Fruit fly (Drosophila melanogaster) whole organism, pupa: ENCODE measurements around the gene CG33912.

Experiments
- CG10348 ChIP-seq: fragments of 200-800 bp; sonication (Bioruptor generic); IDR thresholded peaks from 2 replicates; pipeline ENCODE4 v1.3.6; 2022; ENCODE audit warnings: missing biosample characterization, missing genetic modification characterization
- CG12605 ChIP-seq: fragments of 200-800 bp; sonication (Bioruptor generic); IDR thresholded peaks from 2 replicates; pipeline ENCODE4 v1.3.6; 2022; ENCODE audit warnings: missing biosample characterization, missing genetic modification characterization
- CG13204 ChIP-seq: fragments of 200-800 bp; sonication (Bioruptor generic); optimal IDR thresholded peaks from 2 replicates; lab custom pipeline; 2018; ENCODE audit warnings: missing biosample characterization, mild to moderate bottlenecking, missing genetic modification characterization, moderate library complexity
- CG14655 ChIP-seq: fragments of 200-800 bp; sonication (Bioruptor generic); optimal IDR thresholded peaks from 3 replicates; lab custom pipeline; 2017; ENCODE audit warnings: mild to moderate bottlenecking, missing biosample characterization, missing genetic modification reagents, missing genetic modification characterization
- CG15710 ChIP-seq: fragments of 200-800 bp; sonication (Bioruptor generic); optimal IDR thresholded peaks from 2 replicates; lab custom pipeline; 2018; ENCODE audit warnings: missing biosample characterization, mild to moderate bottlenecking, missing genetic modification characterization, moderate library complexity
- CG17806 ChIP-seq: fragments of 200-800 bp; sonication (Bioruptor generic); optimal IDR thresholded peaks from 2 replicates; lab custom pipeline; 2018; ENCODE audit warnings: missing biosample characterization, mild to moderate bottlenecking, missing genetic modification characterization, moderate library complexity
- CG32121 ChIP-seq: fragments of 200-800 bp; sonication (Bioruptor generic); IDR thresholded peaks from 2 replicates; pipeline ENCODE4 v1.3.6; 2022; ENCODE audit warnings: missing biosample characterization, missing genetic modification characterization
- CG34367 ChIP-seq: fragments of 200-800 bp; sonication (Bioruptor generic); optimal IDR thresholded peaks from 2 replicates; lab custom pipeline; 2018; ENCODE audit warnings: missing biosample characterization, mild to moderate bottlenecking, missing genetic modification characterization
- CG4496 ChIP-seq: fragments of 200-800 bp; sonication (Bioruptor generic); IDR thresholded peaks from 3 replicates; pipeline ENCODE4 v1.3.6; 2022; ENCODE audit warnings: missing biosample characterization, missing genetic modification characterization
- CG8159 ChIP-seq: fragments of 200-800 bp; sonication (Bioruptor generic); optimal IDR thresholded peaks from 3 replicates; lab custom pipeline; 2018; ENCODE audit warnings: missing biosample characterization, mild to moderate bottlenecking, missing genetic modification characterization, moderate library complexity
- CG8301 ChIP-seq: fragments of 200-800 bp; sonication (Bioruptor generic); optimal IDR thresholded peaks from 2 replicates; lab custom pipeline; 2018; ENCODE audit warnings: missing biosample characterization, mild to moderate bottlenecking, missing genetic modification characterization
- CG9948 ChIP-seq: fragments of 200-800 bp; sonication (Bioruptor generic); optimal IDR thresholded peaks from 2 replicates; lab custom pipeline; 2018; ENCODE audit warnings: missing biosample characterization, mild to moderate bottlenecking, missing genetic modification characterization, moderate library complexity
- D1 ChIP-seq: fragments of 200-800 bp; sonication (Bioruptor generic); optimal IDR thresholded peaks from 2 replicates; lab custom pipeline; 2018; ENCODE audit warnings: missing biosample characterization, mild to moderate bottlenecking, missing genetic modification characterization, moderate library complexity
- EcR ChIP-seq: fragments of 200-800 bp; sonication (Bioruptor generic); optimal IDR thresholded peaks from 3 replicates; lab custom pipeline; 2019; ENCODE audit warnings: missing biosample characterization, missing genetic modification characterization, mild to moderate bottlenecking, moderate library complexity, missing genetic modification reagents
- Ets98B ChIP-seq: fragments of 200-800 bp; sonication (Bioruptor generic); IDR thresholded peaks from 2 replicates; pipeline ENCODE4 v1.3.6; 2022; ENCODE audit warnings: missing biosample characterization, missing genetic modification characterization
- Pif1A ChIP-seq: fragments of 200-800 bp; sonication (Bioruptor generic); optimal IDR thresholded peaks from 3 replicates; lab custom pipeline; 2016; ENCODE audit warnings: missing biosample characterization, missing genetic modification characterization
- Pif1B ChIP-seq: fragments of 200-800 bp; sonication (Bioruptor generic); optimal IDR thresholded peaks from 3 replicates; lab custom pipeline; 2016; ENCODE audit warnings: missing biosample characterization, missing genetic modification characterization
- Snoo ChIP-seq: fragments of 200-800 bp; sonication (Bioruptor generic); optimal IDR thresholded peaks from 3 replicates; lab custom pipeline; 2017; ENCODE audit warnings: missing biosample characterization, mild to moderate bottlenecking, missing genetic modification characterization, inconsistent platforms
- fd96Ca ChIP-seq: fragments of 200-800 bp; sonication (Bioruptor generic); IDR thresholded peaks from 3 replicates; pipeline ENCODE4 v1.3.6; 2022; ENCODE audit warnings: missing biosample characterization, missing genetic modification characterization
- gl ChIP-seq: fragments of 200-800 bp; sonication (Bioruptor generic); optimal IDR thresholded peaks from 2 replicates; lab custom pipeline; 2018; ENCODE audit warnings: missing biosample characterization, mild to moderate bottlenecking, missing genetic modification characterization
- rn ChIP-seq: fragments of 200-800 bp; sonication (Bioruptor generic); IDR thresholded peaks from 2 replicates; pipeline ENCODE4 v1.3.6; 2022; ENCODE audit warnings: missing biosample characterization, missing genetic modification characterization

CG33912 gene

DNA sequence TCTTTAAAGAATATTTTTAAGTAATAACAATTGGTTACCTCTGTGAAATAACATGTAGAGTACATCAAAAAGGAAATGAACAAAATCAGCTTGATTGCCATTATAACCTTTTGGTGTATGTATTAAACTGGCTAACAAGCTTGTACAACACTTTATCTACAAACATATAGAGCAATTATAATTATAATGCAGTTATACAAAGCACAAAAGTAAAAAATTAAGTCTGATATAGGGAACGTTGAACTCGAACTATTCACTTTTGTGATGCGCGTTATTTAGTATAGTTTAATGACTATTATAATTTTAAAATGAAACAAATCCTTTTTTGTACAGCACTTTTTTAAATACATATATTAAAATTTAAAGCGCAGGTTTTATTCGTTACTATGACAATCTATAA lies at the start of gene CG33912:
TSS of gene CG33912 (minus strand) at position 101 of the 400 bp plus-strand sequence.
- no peak for TF ChIP-seq CG8301
- no peak for TF ChIP-seq CG8159 (tag; lab: Kevin White, UChicago)
- TF ChIP-seq CG15710 (tag; lab: Kevin White, UChicago): no peak
- TF ChIP-seq, all 21 proteins: peak for 0

DNA sequence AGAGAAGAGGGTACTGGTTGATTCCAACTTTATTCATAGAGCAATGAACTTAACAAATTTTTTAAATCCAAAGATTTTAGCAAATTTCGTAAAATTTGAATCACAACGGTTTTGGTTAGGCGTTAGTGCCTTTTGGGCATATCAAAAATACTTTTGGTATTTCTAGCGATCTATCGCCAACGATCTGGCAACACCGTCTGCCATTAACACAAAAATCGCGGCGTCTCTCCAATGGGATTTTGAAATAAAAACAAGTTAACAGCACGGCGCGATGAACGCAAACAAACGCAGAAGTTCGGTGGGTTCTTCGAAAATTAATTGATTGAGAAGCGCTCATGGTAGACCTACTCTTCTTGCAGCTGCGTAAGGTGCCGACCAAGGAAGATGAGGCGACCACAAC lies 44.7 kb upstream of the CG33912 start, which contains the start of gene Spc105R:
TSS of gene Spc105R (plus strand) at position 203 of the 400 bp plus-strand sequence.
- TF ChIP-seq CG4496 (GFP tag; lab: Robert Waterston, UW): no peak
- no peak for TF ChIP-seq CG32121
- TF ChIP-seq Ets98B (GFP tag; lab: Robert Waterston, UW): no peak
- TF ChIP-seq Pif1B (GFP tag; lab: Kevin White, UChicago): no peak
- no peak for TF ChIP-seq CG15710 (tag; lab: Kevin White, UChicago)
- TF ChIP-seq CG17806: no peak
- TF ChIP-seq CG14655: no peak
- TF ChIP-seq fd96Ca (GFP tag; lab: Robert Waterston, UW): no peak
- TF ChIP-seq gl (tag; lab: Kevin White, UChicago): no peak
- no peak for TF ChIP-seq CG10348 (GFP tag; lab: Robert Waterston, UW)
- TF ChIP-seq EcR: no peak
- no peak for TF ChIP-seq CG8301
- TF ChIP-seq CG12605 (GFP tag; lab: Robert Waterston, UW): no peak
- no peak for TF ChIP-seq D1 (tag; lab: Kevin White, UChicago)
- TF ChIP-seq CG13204: no peak
- TF ChIP-seq, all 21 proteins: peak for 0

DNA sequence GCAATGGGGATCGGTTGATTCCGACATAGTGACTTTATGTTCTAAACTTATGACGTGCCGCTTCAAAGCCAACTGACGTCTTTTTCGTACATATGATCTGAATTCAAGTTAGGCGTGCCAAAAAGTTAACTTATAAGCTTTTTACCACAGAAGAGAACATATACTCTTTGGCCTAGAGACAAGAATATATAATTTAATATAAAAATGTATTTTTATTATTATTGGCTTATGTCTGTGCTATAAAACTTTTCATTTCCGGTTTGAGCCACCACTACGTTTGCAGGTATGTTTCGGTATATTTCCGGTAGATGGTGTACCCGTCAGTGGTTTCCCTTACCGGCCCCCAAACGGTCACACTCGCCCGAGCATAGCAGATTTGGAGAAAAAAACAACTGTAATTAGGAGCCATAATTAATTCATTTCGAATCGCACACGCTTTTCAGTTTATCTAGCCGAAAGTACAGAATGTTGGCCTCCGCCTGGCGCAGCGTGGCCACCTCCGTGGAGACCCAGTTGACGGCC lies 42.9 kb upstream of the CG33912 start, which contains the start of the genes CG3698 and tzn:
TSS of gene CG3698 (minus strand) at position 51 of the 522 bp plus-strand sequence.
TSS of gene tzn (plus strand) at position 321 of the 522 bp plus-strand sequence.
- TF ChIP-seq Ets98B (GFP tag; lab: Robert Waterston, UW) (peak; percentile 52; the same call in 1 of the 2 replicates), CG9948 (tag; lab: Kevin White, UChicago) (no peak), CG4496 (GFP tag; lab: Robert Waterston, UW) (peak; percentile 89), CG10348 (GFP tag; lab: Robert Waterston, UW) (no peak), gl (tag; lab: Kevin White, UChicago) (peak; percentile 48), EcR (no peak), fd96Ca (GFP tag; lab: Robert Waterston, UW) (no peak; the same call in 2 of the 3 replicates), rn (peak; percentile 76), CG8301 (no peak), CG34367 (tag; lab: Kevin White, UChicago) (peak; percentile 82), Pif1A (GFP tag; lab: Kevin White, UChicago) (no peak), Pif1B (GFP tag; lab: Kevin White, UChicago) (no peak), CG32121 (peak; percentile 59; the same call in 1 of the 2 replicates), Snoo (tag; lab: Kevin White, UChicago) (peak; percentile 93), CG12605 (GFP tag; lab: Robert Waterston, UW) (no peak), CG17806 (no peak), CG8159 (tag; lab: Kevin White, UChicago) (no peak), CG15710 (tag; lab: Kevin White, UChicago) (peak; percentile 72), CG14655 (no peak), D1 (tag; lab: Kevin White, UChicago) (no peak), CG13204 (no peak)
- TF ChIP-seq, all 21 proteins: peak for 8

DNA sequence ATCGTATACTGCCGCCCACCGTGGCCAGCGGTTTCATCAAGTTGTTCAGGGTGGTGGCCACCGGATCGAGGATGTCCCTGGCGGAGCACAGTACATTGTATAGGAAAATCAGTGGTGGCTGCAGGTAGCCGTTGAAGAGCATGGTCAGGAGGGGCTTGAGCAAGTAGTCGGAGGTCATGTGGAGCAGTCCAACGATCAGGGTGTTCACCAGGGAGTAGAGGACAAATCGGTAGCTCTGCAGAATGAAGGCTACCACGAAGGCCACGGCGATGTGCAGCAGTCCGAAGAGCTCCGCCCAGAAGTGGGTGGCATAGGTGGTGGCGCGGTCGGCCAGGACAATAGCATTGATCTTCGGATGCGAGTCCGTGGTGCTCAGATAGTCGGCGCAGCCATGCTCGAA lies 41.9 kb upstream of the CG33912 start:
- TF ChIP-seq CG17806 (no peak), CG4496 (GFP tag; lab: Robert Waterston, UW) (no peak), Snoo (tag; lab: Kevin White, UChicago) (no peak), CG34367 (tag; lab: Kevin White, UChicago) (no peak)
- TF ChIP-seq, all 21 proteins: peak for 0

DNA sequence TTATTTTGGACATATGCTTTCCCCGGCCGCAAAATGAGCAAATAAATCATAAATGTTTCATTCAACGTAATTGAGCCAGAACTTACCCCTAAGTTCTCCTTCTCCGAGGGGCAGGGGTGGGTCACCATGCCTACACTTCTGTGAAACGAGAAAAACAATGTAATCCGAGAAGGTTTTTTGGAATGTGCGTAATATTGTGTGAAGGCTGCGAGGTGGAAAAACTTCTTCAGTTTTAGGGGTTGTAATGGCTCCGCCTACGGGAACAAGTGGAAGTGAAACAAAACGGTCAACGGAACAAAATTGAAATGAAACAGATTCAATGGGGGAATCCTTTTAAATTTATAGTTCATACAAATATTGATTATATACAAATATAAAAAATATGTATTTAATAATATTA lies 41.3 kb upstream of the CG33912 start:
- TF ChIP-seq EcR (no peak), CG15710 (tag; lab: Kevin White, UChicago) (no peak)
- TF ChIP-seq, all 21 proteins: peak for 0

DNA sequence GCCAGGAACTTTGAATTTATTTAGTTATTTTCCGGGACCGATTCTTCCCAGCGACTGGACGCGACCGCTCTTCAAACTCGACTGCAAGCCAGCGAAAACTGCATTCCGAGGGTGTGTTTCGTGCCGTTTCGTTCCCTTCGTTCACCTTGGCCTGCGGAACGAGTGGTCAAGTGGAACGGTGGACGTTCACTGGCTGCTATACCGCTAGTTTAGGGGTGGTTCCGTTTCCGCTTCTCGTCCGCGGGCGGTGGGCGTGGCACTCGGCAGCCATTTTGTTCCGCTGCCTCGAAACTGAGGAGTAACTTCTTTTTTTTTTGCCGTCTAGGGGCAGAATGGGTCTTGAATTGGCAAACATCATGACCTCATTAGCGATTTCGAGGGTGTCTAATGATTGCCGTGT lies 37.2 kb upstream of the CG33912 start, which contains the start of gene Six4:
TSS of gene Six4 (minus strand) at position 85 of the 400 bp plus-strand sequence.
- no peak for TF ChIP-seq rn
- TF ChIP-seq CG13204: no peak
- no peak for TF ChIP-seq CG9948 (tag; lab: Kevin White, UChicago)
- TF ChIP-seq CG17806: no peak
- no peak for TF ChIP-seq EcR
- TF ChIP-seq Pif1A (GFP tag; lab: Kevin White, UChicago): no peak
- no peak for TF ChIP-seq D1 (tag; lab: Kevin White, UChicago)
- no peak for TF ChIP-seq CG32121
- TF ChIP-seq CG8159 (tag; lab: Kevin White, UChicago): no peak

DNA sequence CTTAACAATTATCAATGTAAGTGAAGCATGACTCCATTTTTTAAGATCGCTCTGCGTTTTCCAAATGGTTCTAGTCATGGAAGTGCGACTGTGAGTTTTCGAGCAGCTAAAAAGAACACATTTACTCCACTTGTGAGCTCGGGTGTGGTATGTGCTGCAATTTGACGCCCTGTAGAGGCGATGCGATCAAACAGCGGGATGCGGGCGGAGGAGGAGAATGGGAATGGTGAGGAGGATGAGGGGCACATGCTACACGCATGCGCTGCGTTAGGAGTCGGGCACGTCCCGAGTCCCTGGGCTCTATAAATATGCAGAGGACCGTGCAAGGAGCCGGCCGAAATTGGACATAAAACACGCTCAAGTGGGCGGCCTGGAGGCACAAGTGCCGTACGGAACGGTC lies 33.8 kb upstream of the CG33912 start:
- no peak for TF ChIP-seq fd96Ca (GFP tag; lab: Robert Waterston, UW)
- TF ChIP-seq CG8301: no peak
- TF ChIP-seq Snoo (tag; lab: Kevin White, UChicago): no peak
- TF ChIP-seq CG9948 (tag; lab: Kevin White, UChicago): no peak
- TF ChIP-seq Pif1B (GFP tag; lab: Kevin White, UChicago): no peak
- TF ChIP-seq CG15710 (tag; lab: Kevin White, UChicago): no peak
- TF ChIP-seq CG8159 (tag; lab: Kevin White, UChicago): no peak
- TF ChIP-seq CG17806: no peak
- TF ChIP-seq, all 21 proteins: peak for 0
